Fruit fly (Drosophila melanogaster): ENCODE results near the gene CG13609.
A peak's percentile ranks its signal among the peaks of the same experiment; 100 is the strongest.

- TF ChIP-seq CG6854 (GFP tag; optimal IDR thresholded peaks at IDR 0.05) (no peak), Sox14 (GFP tag; optimal IDR thresholded peaks at IDR 0.05) (no peak), Hr39 (GFP tag; optimal IDR thresholded peaks at IDR 0.05) (peak; percentile 9)
Observed at dm6 chr3R:24205935-24206334, 20.9 kb upstream of the CG13609 start.

Data from whole organism, prepupa.